Worm (Caenorhabditis elegans) whole organism, L1 larva: Measurements from ENCODE around the gene C01G6.3.

Experiments
- ceh-8 ChIP-seq: fragments of 200-800 bp; sonication (Bioruptor generic); optimal IDR thresholded peaks from 2 replicates; lab custom pipeline; 2018; ENCODE audit warnings: mild to moderate bottlenecking, missing genetic modification characterization, moderate library complexity, missing compliant biosample characterization
- ceh-82 ChIP-seq, 3 experiments: fragments of 150-350 bp in 1 of 3; sonication (generic microtip) in 2 of 3; optimal IDR thresholded peaks; 2 replicates each; lab custom pipeline; 2014 to 2017; ENCODE audit warnings: missing biosample characterization in 3 of 3, missing genetic modification characterization in 3 of 3
- dpl-1 ChIP-seq, 3 experiments: fragments of 150-350 bp in 2 of 3; sonication (generic microtip) in 1 of 3; optimal IDR thresholded peaks; 2 replicates each; lab custom pipeline; 2014 to 2017; ENCODE audit warnings: missing biosample characterization in 3 of 3, missing genetic modification characterization in 3 of 3, missing genetic modification reagents in 3 of 3
- elt-2 ChIP-seq: sonication (generic microtip); optimal IDR thresholded peaks from 2 replicates; lab custom pipeline; 2016; ENCODE audit warnings: missing genetic modification characterization, mild to moderate bottlenecking, inconsistent platforms, missing compliant biosample characterization, missing genetic modification reagents
- grh-1 ChIP-seq: fragments of 200-800 bp; sonication (Bioruptor generic); IDR thresholded peaks from 2 replicates; pipeline ENCODE4 v1.3.6; 2022; ENCODE audit warnings: missing genetic modification reagents, missing genetic modification characterization, missing compliant biosample characterization
- nhr-12 ChIP-seq: sonication (generic microtip); optimal IDR thresholded peaks from 2 replicates; lab custom pipeline; 2017; ENCODE audit warnings: missing biosample characterization, missing genetic modification characterization
- nhr-19 ChIP-seq: fragments of 200-800 bp; sonication (Bioruptor generic); conservative IDR thresholded peaks from 2 replicates; pipeline ENCODE4 v1.3.6; 2022; ENCODE audit warnings: missing genetic modification characterization, missing compliant biosample characterization
- nhr-84 ChIP-seq: sonication (generic microtip); optimal IDR thresholded peaks from 2 replicates; lab custom pipeline; 2017; ENCODE audit warnings: missing biosample characterization, missing genetic modification characterization
- skn-1 ChIP-seq: fragments of 150-350 bp; optimal IDR thresholded peaks from 2 replicates; lab custom pipeline; 2014; ENCODE audit warnings: missing biosample characterization, missing genetic modification characterization
- sox-4 ChIP-seq: sonication (generic microtip); optimal IDR thresholded peaks from 2 replicates; lab custom pipeline; 2016; ENCODE audit warnings: missing genetic modification characterization, missing compliant biosample characterization
- sptf-1 ChIP-seq: fragments of 150-350 bp; optimal IDR thresholded peaks from 2 replicates; lab custom pipeline; 2014; ENCODE audit warnings: missing biosample characterization, missing genetic modification characterization
- unc-30 ChIP-seq: sonication (generic microtip); optimal IDR thresholded peaks from 2 replicates; lab custom pipeline; 2017; ENCODE audit warnings: missing biosample characterization, missing genetic modification characterization
- vab-15 ChIP-seq: sonication (generic microtip); optimal IDR thresholded peaks from 2 replicates; lab custom pipeline; 2017; ENCODE audit warnings: missing genotype, mild to moderate bottlenecking, missing genetic modification characterization, missing compliant biosample characterization

ce11 chrII:9315692-9316091, 46.0 kb downstream of the C01G6.3 start:
- TF ChIP-seq ceh-82 (tag; optimal IDR thresholded peaks at IDR 0.05; lab: Kevin White, UChicago): no peak
- no peak for TF ChIP-seq nhr-84 (tag; lab: Kevin White, UChicago)
- TF ChIP-seq nhr-19 (GFP tag; lab: Robert Waterston, UW): no peak
- TF ChIP-seq dpl-1 (GFP tag; optimal IDR thresholded peaks at IDR 0.05; lab: Kevin White, UChicago): no peak
- no peak for TF ChIP-seq sptf-1
- TF ChIP-seq sox-4 (tag; lab: Kevin White, UChicago): no peak
- no peak for TF ChIP-seq ceh-8 (GFP tag; lab: Kevin White, UChicago)
- TF ChIP-seq nhr-12 (tag; lab: Kevin White, UChicago): no peak
- TF ChIP-seq unc-30 (tag; lab: Kevin White, UChicago): no peak
- TF ChIP-seq elt-2 (tag; lab: Kevin White, UChicago): no peak
- TF ChIP-seq grh-1 (GFP tag; lab: Robert Waterston, UW): no peak
- TF ChIP-seq vab-15: no peak
- TF ChIP-seq skn-1 (tag; lab: Kevin White, UChicago): no peak
